Worm (Caenorhabditis elegans) whole organism, L4/young adult: ENCODE measurements around the gene F54D5.17.

Experiments
- W03F9.2 ChIP-seq: fragments of 150-350 bp; optimal IDR thresholded peaks from 2 replicates; lab custom pipeline; 2014; ENCODE audit warnings: missing biosample characterization, missing genetic modification characterization
- dao-5 ChIP-seq: sonication (generic microtip); optimal IDR thresholded peaks from 2 replicates; lab custom pipeline; 2016; ENCODE audit warnings: missing genotype, missing genetic modification characterization, moderate library complexity, missing compliant biosample characterization
- him-1 ChIP-seq: sonication (generic microtip); optimal IDR thresholded peaks from 2 replicates; lab custom pipeline; 2016; ENCODE audit warnings: missing genotype, missing genetic modification reagents, missing genetic modification characterization, missing compliant biosample characterization

- TF ChIP-seq him-1 (no peak), W03F9.2 (no peak), dao-5 (tag; lab: Kevin White, UChicago) (no peak)
Measured at ce11 chrII:11521300-11521699, 35.1 kb upstream of the F54D5.17 start, which contains the start of gene Y62F5A.10.
